Worm (Caenorhabditis elegans): Measurements from ENCODE around the gene fzy-1.

The fzy-1 gene

DNA sequence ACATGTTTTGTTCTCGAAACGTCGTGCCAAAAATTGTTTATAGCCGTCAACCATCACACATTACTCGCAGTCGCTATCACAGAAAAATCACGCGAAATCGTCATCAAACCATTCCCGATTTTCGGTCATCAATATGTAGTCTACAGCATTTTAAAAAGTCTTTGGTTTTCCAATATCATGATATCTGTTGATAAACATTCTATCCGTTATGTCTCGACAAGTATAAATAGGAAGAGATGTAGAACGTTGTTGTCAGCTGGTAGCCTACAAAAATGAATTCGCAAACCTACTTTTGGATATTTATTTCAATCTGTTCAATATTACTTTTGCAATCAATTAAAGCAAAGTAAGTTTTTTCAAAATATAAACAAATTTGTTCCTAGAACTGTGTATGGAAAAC is 4.2 kb upstream of the fzy-1 start, which contains the start of gene F12A10.1:
Gene F12A10.1 (plus strand): TSS at position 166 of the 400 bp plus-strand sequence.
- no peak for TF ChIP-seq unc-62 (GFP tag; optimal IDR thresholded peaks at IDR 0.05)

DNA sequence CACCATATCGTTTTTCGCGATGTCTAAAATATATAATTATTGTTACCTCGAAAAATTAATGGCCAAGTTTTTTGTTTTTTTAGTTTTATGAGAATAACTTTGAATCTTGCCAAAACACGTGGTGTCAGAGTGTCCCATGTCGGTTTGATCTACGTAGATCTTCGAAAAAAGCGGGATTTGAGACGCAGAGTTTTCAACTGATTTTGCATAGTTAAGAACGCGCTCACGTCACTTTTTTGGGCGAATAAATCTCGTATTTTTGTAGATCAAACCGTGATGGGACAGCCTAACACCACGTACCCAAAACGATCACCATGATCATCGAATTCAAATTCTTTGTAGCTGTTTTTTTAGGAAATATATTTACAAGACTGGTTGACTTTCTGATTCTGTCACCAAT is 3.0 kb upstream of the fzy-1 start:
- TF ChIP-seq unc-62 (GFP tag; optimal IDR thresholded peaks at IDR 0.05), result no peak

DNA sequence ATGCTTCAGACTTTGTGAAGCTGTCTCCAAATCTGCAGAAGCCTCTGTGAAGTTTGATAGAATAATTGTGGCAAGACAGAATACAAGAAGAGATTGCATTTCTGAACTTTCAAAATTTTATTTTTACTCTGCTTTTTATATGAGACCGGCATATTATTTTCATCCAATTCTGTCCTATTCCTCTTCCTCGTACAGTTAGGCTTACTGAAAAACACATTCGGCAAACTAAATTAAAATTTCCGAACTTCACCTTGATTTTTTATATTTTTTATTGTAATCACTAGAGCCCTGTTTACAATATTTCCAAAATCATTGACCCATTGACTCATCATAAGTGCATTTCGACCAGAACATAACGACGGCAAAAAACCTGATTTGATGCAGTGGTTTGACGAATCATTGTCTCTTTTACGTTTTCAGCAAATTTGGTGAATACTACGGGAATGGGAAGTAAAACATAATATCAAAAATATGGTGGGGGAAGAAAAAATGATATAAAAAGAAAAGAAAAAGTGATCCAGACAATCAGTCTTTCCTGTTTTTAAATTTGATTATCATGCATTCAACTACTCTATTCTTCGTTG is 2.3 kb upstream of the fzy-1 start, which contains the start of the genes suex-1 and F12A10.9:
Gene suex-1 (minus strand): TSS at position 101 of the 584 bp plus-strand sequence.
Gene F12A10.9 (plus strand): TSS at position 534 of the 584 bp plus-strand sequence.
- TF ChIP-seq unc-62 (GFP tag; optimal IDR thresholded peaks at IDR 0.05), result no peak

DNA sequence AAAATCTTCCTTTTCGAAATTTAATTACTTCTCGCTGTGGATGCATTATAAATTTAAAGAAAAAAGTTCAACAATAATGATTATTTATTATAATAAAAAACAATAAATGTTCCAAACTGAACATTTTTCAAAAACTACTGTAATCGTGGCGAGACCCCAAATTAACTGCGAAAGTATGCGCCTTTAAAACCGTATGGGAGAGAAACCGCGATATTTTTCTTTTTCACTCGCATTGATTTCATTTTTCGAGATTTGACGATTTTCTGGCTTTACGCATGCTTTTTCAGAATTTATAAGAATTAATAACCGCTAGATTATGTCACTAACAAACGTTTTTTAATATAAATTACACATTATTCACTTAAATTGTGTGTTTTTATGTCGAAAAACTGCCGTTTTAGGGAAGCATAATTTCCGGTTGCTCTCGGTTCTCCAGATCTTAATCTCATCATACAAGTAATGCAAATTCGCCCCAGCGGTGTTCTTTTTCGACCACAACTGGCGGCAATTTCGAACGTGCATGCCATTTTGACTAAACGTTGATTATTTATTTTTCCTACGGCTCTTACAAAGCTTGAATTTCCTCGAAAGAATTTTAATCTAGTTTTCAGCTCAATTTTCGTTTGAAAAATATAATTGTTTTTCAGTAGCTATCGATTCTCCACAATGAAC is 552 bp downstream of the fzy-1 start, which contains the start of gene F12A10.8:
Gene F12A10.8 (minus strand): TSS at position 79 of the 672 bp plus-strand sequence.
- no peak for TF ChIP-seq unc-62 (GFP tag; optimal IDR thresholded peaks at IDR 0.05)

DNA sequence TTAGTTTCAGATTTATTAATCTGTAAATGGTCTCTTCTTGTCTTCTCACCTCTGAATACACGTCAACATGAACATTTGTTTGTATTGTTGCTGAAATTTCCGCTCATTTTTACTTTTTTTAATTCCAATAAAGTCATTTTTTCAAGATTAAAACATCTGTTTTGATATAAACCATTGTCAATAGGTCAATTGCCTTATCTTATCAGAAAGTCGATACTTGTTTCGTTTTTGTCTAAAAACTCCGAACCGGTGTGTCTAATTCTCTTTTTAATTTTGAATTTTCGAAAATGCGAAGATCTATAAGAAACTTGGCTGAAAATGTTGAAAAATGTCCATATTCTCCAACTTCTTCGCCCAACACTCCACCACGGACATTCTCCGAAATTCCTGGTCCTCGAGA is 3.2 kb downstream of the fzy-1 start, which contains the start of gene cyp-44A1:
Gene cyp-44A1 (plus strand): TSS at position 285 of the 400 bp plus-strand sequence.
- no peak for TF ChIP-seq unc-62 (GFP tag; optimal IDR thresholded peaks at IDR 0.05)

DNA sequence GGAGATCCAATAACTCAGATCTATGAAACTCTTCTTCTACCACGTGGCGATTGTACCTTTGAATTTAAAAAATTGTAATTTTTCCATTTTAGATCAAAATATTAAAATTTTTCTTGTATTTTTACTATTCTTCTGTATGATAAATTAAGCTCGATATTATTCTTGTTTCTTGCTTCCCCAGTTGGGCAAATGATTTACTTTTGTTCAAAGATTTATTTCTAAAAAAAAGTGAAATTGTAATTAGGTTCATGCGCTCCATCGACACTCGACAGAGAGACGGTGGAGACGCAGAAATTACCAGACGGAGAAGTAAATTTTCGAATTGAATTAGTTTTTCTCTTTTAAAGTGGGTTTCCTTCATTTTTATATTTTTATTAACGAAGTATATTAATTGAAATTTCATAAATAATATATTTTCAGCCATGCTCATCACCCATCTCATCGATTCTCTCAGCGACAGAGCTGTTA is 5.3 kb downstream of the fzy-1 start, which contains the start of gene npp-24:
Gene npp-24 (plus strand): TSS at position 51 of the 468 bp plus-strand sequence.
- no peak for TF ChIP-seq unc-62 (GFP tag; optimal IDR thresholded peaks at IDR 0.05)

DNA sequence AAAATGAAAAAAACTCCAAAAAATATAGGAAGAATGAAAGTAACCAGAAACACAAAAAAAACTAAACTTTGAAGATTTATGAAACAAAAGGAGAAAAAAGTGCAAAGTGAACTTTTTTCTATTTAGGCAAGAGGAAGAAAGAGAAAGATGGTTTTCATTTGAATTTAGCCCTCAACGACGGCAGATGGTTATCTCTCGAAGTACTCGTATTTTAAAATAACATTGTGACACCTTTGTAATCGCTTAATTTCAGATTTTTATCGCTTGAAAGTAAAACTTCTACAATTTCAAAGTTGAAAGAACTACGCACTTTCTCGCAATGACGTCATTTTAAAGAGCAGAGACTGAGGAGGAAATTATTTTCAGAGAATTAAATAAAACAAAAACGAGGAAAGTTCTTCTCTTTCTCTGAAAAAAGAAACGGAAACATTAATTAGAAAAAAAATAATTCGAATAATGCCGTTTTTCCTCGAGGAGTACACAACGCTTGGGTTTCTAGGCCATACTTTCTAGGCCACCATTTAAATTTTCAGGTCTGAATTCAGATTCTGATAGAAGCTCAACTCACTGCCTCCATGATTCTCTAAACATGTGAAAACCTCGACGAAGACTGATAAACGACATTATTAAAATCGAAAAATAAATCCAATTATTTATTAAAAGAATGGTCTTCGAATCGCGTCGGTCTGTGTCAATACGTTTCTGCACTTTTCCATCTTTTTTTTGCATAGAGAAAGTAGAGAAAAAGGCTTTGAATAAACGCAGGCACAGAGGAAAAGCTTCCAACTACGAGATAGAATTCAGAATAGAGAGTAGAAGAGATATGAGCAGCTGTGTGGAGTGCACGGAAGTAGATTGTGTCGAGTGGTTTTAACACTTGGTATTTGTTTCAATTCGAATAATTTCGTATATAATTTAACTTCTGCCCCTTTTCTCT is 11.1 kb downstream of the fzy-1 start:
- no peak for TF ChIP-seq unc-62 (GFP tag; optimal IDR thresholded peaks at IDR 0.05)

DNA sequence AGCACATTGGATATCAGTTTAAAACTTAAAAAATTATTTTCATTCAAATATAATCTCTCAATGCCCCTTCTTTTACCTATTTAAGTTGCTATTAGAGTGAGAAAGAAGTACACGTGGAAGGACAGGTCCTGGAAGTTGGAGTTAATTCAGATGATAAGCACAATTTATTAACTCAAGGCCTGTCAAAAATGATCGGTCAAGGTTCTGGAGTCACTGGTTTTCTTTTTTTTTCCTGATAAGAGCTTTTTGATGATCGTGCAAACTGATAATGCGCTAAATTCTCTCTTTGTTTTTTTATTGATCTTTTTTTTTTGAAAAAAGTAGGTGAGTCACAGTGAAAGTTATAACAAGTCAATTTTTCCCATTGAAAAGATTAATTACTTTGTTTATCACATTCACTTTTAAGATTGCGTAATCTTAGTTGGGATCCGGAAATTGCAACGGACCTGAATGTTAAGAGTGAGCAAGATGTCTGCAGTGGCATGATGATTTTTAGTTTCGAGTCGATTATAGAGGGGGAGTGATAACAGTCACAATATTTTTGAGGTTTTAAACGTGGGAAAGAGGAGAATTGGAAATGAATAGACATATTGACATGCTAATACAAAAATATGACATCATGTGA is 12.0 kb downstream of the fzy-1 start:
- TF ChIP-seq unc-62 (GFP tag; optimal IDR thresholded peaks at IDR 0.05), result no peak

DNA sequence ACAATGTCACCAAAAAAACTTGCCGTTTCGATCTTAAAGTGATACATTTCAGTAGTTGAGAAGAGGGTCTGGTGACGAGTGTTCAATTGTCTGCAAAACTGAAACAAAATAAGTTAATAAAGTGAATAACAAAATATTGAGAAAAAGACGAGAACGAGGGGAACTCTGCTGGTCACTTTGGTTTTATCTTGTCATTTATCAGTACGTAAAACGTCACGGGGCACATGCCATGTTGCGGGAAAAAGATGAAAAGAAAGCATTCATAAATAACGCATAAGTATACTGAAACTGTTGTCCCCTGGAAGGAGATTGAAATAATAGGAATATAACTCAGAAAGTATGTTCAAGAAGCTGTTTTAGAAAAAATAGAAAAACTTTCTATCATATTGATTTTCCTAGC is 14.3 kb downstream of the fzy-1 start, which contains the start of gene sahd-1:
Gene sahd-1 (minus strand): TSS at position 100 of the 400 bp plus-strand sequence.
- no peak for TF ChIP-seq unc-62 (GFP tag; optimal IDR thresholded peaks at IDR 0.05)

DNA sequence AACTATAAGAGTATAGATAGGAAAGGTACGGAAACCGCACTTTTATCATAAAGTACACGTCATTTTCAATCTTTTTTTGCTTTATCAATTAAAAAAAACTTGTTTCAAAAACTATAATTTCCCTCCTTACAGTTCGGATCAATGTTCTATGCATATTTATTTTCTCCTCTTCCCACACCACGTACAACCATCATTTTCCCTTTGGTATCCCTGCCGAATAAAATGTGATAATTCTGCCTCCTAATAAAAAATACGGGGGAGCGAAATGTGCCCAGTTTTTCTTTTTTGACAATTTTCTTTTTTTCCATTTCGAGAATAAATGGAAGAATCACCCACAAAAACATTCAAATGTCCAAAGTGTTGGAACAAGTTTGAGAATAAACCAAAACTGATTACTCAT is 15.0 kb downstream of the fzy-1 start, which contains the start of gene ZK177.3:
Gene ZK177.3 (plus strand): TSS at position 301 of the 400 bp plus-strand sequence.
- no peak for TF ChIP-seq unc-62 (GFP tag; optimal IDR thresholded peaks at IDR 0.05)

DNA sequence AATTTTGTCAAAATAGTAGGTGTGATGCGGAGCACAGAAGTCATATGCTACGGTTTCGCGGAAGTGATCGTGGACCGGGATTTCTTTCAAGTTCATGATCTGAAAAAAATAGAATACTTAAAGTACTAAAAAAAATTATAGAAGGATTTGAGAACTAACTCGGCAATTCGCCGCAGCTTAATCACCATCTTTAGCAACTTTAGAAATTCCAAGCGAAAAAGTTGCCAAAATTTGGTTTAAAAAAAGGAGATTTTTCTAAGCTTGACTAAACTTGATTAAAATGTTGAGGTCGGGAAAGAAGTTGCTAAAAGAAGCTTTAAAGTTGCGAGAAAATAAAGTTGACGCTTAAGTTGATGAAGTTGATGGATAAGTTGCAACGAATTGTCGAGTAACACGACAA is 17.1 kb downstream of the fzy-1 start, which contains the start of gene ZK177.9:
Gene ZK177.9 (minus strand): TSS at position 101 of the 400 bp plus-strand sequence.
- no peak for TF ChIP-seq unc-62 (GFP tag; optimal IDR thresholded peaks at IDR 0.05)

DNA sequence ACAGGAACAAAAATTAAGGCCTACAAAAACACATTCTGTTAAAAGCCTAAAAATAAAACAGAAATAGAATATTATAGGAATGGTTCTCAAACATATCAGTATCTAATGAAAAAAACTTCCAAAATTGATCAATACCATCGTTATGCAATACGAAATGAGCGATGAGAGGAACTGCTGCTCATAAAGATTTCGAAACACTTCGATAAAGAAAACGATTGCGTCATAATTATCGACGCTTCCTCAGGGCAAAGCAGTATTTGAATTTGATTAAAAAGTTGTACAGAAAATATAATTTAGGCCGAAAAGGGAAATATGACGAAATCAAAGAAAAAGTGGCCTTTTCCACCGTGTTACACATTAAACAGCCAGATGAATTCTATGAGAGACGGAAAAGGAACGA is 17.5 kb downstream of the fzy-1 start:
- no peak for TF ChIP-seq unc-62 (GFP tag; optimal IDR thresholded peaks at IDR 0.05)

DNA sequence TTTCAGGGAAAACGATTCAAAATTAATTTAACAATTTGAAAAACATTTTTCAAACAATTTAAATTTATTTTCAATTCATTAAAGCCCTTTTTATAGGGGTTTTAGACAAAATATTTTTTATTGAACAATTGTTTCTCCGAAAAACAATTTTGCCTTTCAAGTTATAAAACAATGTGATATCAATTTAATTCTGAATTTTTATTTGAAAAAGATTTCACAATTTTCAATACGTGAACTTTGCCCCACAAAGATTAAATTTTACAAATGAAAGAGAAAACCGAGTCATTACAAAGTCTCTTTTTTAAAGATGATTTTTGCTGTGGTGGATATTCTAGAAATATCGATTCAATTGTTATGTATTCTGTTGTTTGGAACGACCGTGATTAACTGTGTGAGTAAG is 18.3 kb downstream of the fzy-1 start, which contains the start of gene ZK177.2:
Gene ZK177.2 (plus strand): TSS at position 301 of the 400 bp plus-strand sequence.
- no peak for TF ChIP-seq unc-62 (GFP tag; optimal IDR thresholded peaks at IDR 0.05)

DNA sequence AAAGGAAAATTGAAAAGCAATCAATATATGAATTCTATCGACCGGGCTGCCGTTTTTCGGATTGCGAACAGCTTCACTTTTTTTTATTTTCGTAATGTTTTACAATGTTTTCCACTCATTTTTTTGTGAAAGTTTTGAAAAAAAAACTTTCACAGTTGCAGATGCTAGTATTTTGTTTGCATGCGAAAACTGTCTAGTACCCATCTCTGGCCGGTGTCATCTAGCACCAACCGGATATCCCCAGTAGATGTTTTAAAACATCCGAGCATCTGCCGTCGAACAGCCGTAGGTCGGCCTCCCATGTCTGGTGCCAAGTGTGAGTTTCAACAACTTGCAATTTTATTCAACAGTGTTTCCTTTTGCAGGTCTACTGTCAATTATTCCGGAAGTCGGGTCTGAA is 20.8 kb downstream of the fzy-1 start, which contains the start of gene ZK177.12:
Gene ZK177.12 (plus strand): TSS at position 301 of the 400 bp plus-strand sequence.
- TF ChIP-seq unc-62 (GFP tag; optimal IDR thresholded peaks at IDR 0.05), result no peak

DNA sequence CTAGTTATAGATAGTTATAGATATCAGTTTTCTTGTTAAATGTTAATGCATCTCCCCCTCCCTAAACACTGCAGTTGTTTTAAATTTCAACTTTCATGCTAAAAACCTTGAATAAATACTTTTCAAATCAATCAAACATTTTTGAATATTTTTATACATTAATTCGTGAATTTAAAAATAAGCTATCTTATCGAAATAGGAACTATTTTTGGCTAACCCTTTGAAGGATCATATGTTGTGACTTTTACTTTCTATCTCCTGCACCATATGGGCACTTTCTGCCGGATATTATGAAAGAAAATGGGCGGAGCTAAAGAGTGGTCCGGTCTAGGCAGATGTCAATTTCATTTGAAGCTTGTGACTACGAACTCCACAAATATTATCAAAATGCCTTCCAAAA is 22.1 kb downstream of the fzy-1 start, which contains the start of gene ZK177.11:
Gene ZK177.11 (plus strand): TSS at position 301 of the 400 bp plus-strand sequence.
- no peak for TF ChIP-seq unc-62 (GFP tag; optimal IDR thresholded peaks at IDR 0.05)

Measured in whole organism, dauer.